Worm (Caenorhabditis elegans) whole organism, young adult: ENCODE results near the gene math-44.

Source experiments
- ceh-100 ChIP-seq: fragments of 200-800 bp; sonication (Bioruptor generic); IDR thresholded peaks from 2 replicates; pipeline ENCODE4 v1.3.6; 2022; ENCODE audit warnings: missing genetic modification reagents, missing genetic modification characterization, missing compliant biosample characterization
- chd-7 ChIP-seq: sonication (generic microtip); optimal IDR thresholded peaks from 2 replicates; lab custom pipeline; 2016; ENCODE audit warnings: mild to moderate bottlenecking, missing genetic modification characterization, moderate library complexity, missing compliant biosample characterization
- hsf-1 ChIP-seq: fragments of 200-800 bp; sonication (Bioruptor generic); IDR thresholded peaks from 2 replicates; pipeline ENCODE4 v1.3.6; 2022; ENCODE audit warnings: missing genetic modification reagents, missing genetic modification characterization, missing compliant biosample characterization
- lsl-1 ChIP-seq: fragments of 200-800 bp; sonication (Bioruptor generic); optimal IDR thresholded peaks from 2 replicates; lab custom pipeline; 2018; ENCODE audit warnings: mild to moderate bottlenecking, missing genetic modification characterization, moderate library complexity, missing compliant biosample characterization
- tbp1 ChIP-seq: fragments of 200-800 bp; sonication (Bioruptor generic); optimal IDR thresholded peaks from 2 replicates; lab custom pipeline; 2018; ENCODE audit warnings: mild to moderate bottlenecking, missing genetic modification characterization, missing compliant biosample characterization
- unc-130 ChIP-seq: sonication (generic microtip); optimal IDR thresholded peaks from 2 replicates; lab custom pipeline; 2016; ENCODE audit warnings: missing genetic modification reagents, missing genetic modification characterization, missing compliant biosample characterization

The math-44 gene

DNA sequence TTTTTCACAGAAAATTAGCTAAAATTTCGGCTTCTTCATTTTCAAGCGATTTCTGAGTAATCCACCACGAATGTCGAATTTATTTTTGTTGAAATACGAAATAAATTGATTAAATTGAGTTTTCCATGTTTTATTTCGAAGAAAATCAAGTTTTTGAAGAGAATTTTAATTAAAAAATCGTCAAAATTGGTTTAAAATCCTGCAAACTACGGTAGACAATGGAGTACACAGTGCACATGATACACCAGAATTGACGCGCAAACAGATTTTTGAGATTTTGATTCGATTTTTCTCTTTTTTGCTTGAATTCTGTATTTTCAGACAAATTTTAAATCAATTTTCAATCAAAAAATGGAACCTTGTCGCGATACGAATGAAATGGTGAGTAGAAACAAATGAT, 44.2 kb downstream of the math-44 start, which contains the start of gene F59H6.14:
TSS of gene F59H6.14 (plus strand) at position 301 of the 400 bp plus-strand sequence.
- TF ChIP-seq chd-7 (tag; lab: Kevin White, UChicago) = no peak
- no peak for TF ChIP-seq unc-130
- peak; percentile 18 for TF ChIP-seq lsl-1 (GFP tag; lab: Kevin White, UChicago)
- TF ChIP-seq hsf-1 (GFP tag; lab: Robert Waterston, UW) = no peak
- TF ChIP-seq tbp1 (GFP tag; lab: Kevin White, UChicago) = no peak

DNA sequence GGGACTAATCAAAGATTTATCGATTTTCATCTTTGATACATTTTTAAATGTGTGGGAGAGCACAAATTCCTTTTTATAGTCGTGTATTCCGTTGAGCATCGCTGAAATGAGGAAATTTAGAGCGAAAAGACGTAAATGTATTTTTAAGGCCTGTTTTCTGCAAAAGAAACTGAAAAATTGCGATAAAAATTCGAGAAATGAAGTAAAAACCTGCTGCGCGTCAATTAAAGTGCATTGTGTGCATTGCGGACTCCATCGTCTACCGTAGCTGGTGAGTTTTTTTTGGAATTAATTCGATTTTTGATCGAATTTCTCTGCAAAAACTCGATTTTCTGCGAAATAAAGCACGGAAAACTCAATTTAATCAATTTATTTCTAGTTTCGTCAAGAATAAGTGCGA, 50.2 kb downstream of the math-44 start, which contains the start of gene bath-19:
TSS of gene bath-19 (minus strand) at position 101 of the 400 bp plus-strand sequence.
- TF ChIP-seq lsl-1 (GFP tag; lab: Kevin White, UChicago) (peak; percentile 54), ceh-100 (no peak)
